Worm (Caenorhabditis elegans) whole organism, L4/young adult: ENCODE results near the gene F49F1.14.

ENCODE experiments used
- W03F9.2 ChIP-seq: fragments of 150-350 bp; optimal IDR thresholded peaks from 2 replicates; lab custom pipeline; 2014; ENCODE audit warnings: missing biosample characterization, missing genetic modification characterization
- him-1 ChIP-seq: sonication (generic microtip); optimal IDR thresholded peaks from 2 replicates; lab custom pipeline; 2016; ENCODE audit warnings: missing genotype, missing genetic modification reagents, missing genetic modification characterization, missing compliant biosample characterization

ce11 chrIV:4078901-4079300 lies 33.4 kb downstream of the F49F1.14 start, which contains the start of gene C35B1.8:
- TF ChIP-seq him-1: no peak
- no peak for TF ChIP-seq W03F9.2
